Fruit fly (Drosophila melanogaster) whole organism, embryonic: ENCODE data around the gene CG7912.

Source experiments
- BEAF-32 ChIP-seq: fragments of 200-800 bp; sonication (Bioruptor generic); optimal IDR thresholded peaks from 3 replicates; lab custom pipeline; 2017; ENCODE audit warnings: missing biosample characterization, missing genetic modification characterization, mild to moderate bottlenecking, moderate library complexity, missing genetic modification reagents
- CG10462 ChIP-seq: fragments of 200-800 bp; sonication (Bioruptor generic); optimal IDR thresholded peaks from 2 replicates; lab custom pipeline; 2016; ENCODE audit warnings: missing biosample characterization, missing genetic modification characterization
- CG11696 ChIP-seq: fragments of 200-800 bp; sonication (Bioruptor generic); IDR thresholded peaks from 2 replicates; pipeline ENCODE4 v1.3.6; 2022; ENCODE audit warnings: missing biosample characterization, missing genetic modification characterization
- CG12155 ChIP-seq: fragments of 200-800 bp; sonication (Bioruptor generic); optimal IDR thresholded peaks from 3 replicates; lab custom pipeline; 2016; ENCODE audit warnings: missing biosample characterization, missing genetic modification characterization
- CG12942 ChIP-seq: fragments of 200-800 bp; sonication (Bioruptor generic); optimal IDR thresholded peaks from 3 replicates; lab custom pipeline; 2016; ENCODE audit warnings: missing biosample characterization, missing genetic modification characterization
- CG13287 ChIP-seq: fragments of 200-800 bp; sonication (Bioruptor generic); IDR thresholded peaks from 2 replicates; pipeline ENCODE4 v1.3.6; 2022; ENCODE audit warnings: missing biosample characterization, missing genetic modification characterization; ENCODE audit not compliant: partially characterized antibody
- CG1792 ChIP-seq: fragments of 200-800 bp; sonication (Bioruptor generic); optimal IDR thresholded peaks from 2 replicates; lab custom pipeline; 2016; ENCODE audit warnings: missing biosample characterization, missing genetic modification characterization
- CG2202 ChIP-seq: fragments of 200-800 bp; sonication (Bioruptor generic); optimal IDR thresholded peaks from 2 replicates; lab custom pipeline; 2018; ENCODE audit warnings: missing biosample characterization, mild to moderate bottlenecking, missing genetic modification characterization
- CG2712 ChIP-seq: fragments of 200-800 bp; optimal IDR thresholded peaks from 3 replicates; lab custom pipeline; 2019; ENCODE audit warnings: missing biosample characterization, mild to moderate bottlenecking, missing genetic modification characterization, moderate library complexity
- CG3065 ChIP-seq: fragments of 200-800 bp; sonication (Bioruptor generic); optimal IDR thresholded peaks from 2 replicates; lab custom pipeline; 2016; ENCODE audit warnings: missing biosample characterization, missing genetic modification characterization
- CG32532 ChIP-seq: fragments of 200-800 bp; sonication (Bioruptor generic); IDR thresholded peaks from 2 replicates; pipeline ENCODE4 v1.3.6; 2022; ENCODE audit warnings: missing biosample characterization, missing genetic modification characterization
- CG34224 ChIP-seq: fragments of 200-800 bp; sonication (Bioruptor generic); IDR thresholded peaks from 3 replicates; pipeline ENCODE4 v1.3.6; 2022; ENCODE audit warnings: missing biosample characterization, missing genetic modification characterization; ENCODE audit not compliant: partially characterized antibody
- CG42726 ChIP-seq: fragments of 200-800 bp; sonication (Bioruptor generic); IDR thresholded peaks from 2 replicates; pipeline ENCODE4 v1.3.6; 2022; ENCODE audit warnings: missing biosample characterization, missing genetic modification characterization; ENCODE audit not compliant: partially characterized antibody
- CG4360 ChIP-seq: fragments of 200-800 bp; sonication (Bioruptor generic); IDR thresholded peaks from 2 replicates; pipeline ENCODE4 v1.3.6; 2022; ENCODE audit warnings: missing biosample characterization, missing genetic modification characterization
- CG4707 ChIP-seq: fragments of 200-800 bp; sonication (Bioruptor generic); optimal IDR thresholded peaks from 2 replicates; lab custom pipeline; 2018; ENCODE audit warnings: missing biosample characterization, mild to moderate bottlenecking, missing genetic modification characterization, moderate library complexity
- CG6654 ChIP-seq: fragments of 200-800 bp; sonication (Bioruptor generic); optimal IDR thresholded peaks from 2 replicates; lab custom pipeline; 2017; ENCODE audit warnings: missing biosample characterization, mild to moderate bottlenecking, missing genetic modification characterization
- CG6689 ChIP-seq: fragments of 200-800 bp; sonication (Bioruptor generic); IDR thresholded peaks from 2 replicates; pipeline ENCODE4 v1.3.6; 2022; ENCODE audit warnings: missing biosample characterization, missing genetic modification characterization
- CG7987 ChIP-seq: fragments of 200-800 bp; sonication (Bioruptor generic); optimal IDR thresholded peaks from 2 replicates; lab custom pipeline; 2018; ENCODE audit warnings: missing biosample characterization, mild to moderate bottlenecking, missing genetic modification characterization, moderate library complexity
- CrebB ChIP-seq: fragments of 200-800 bp; sonication (Bioruptor generic); optimal IDR thresholded peaks from 3 replicates; lab custom pipeline; 2018; ENCODE audit warnings: missing biosample characterization, mild to moderate bottlenecking, missing genetic modification characterization
- Dll ChIP-seq: fragments of 200-800 bp; sonication (Bioruptor generic); IDR thresholded peaks from 4 replicates; pipeline ENCODE4 v1.3.6; 2022; ENCODE audit warnings: missing biosample characterization, missing genetic modification characterization; ENCODE audit not compliant: partially characterized antibody
- HLH3B ChIP-seq: fragments of 200-800 bp; sonication (Bioruptor generic); IDR thresholded peaks from 2 replicates; pipeline ENCODE4 v1.3.6; 2022; ENCODE audit warnings: missing biosample characterization, missing genetic modification characterization
- Mad ChIP-seq: fragments of 200-800 bp; sonication (Bioruptor generic); optimal IDR thresholded peaks from 2 replicates; lab custom pipeline; 2016; ENCODE audit warnings: missing biosample characterization, missing genetic modification characterization
- Nf-YA ChIP-seq: fragments of 200-800 bp; sonication (Bioruptor generic); IDR thresholded peaks from 2 replicates; pipeline ENCODE4 v1.3.6; 2022; ENCODE audit warnings: missing biosample characterization, missing genetic modification characterization
- Oli ChIP-seq: fragments of 200-800 bp; sonication (Bioruptor generic); optimal IDR thresholded peaks from 2 replicates; lab custom pipeline; 2018; ENCODE audit warnings: missing biosample characterization, mild to moderate bottlenecking, missing genetic modification characterization, moderate library complexity
- Side ChIP-seq: fragments of 200-800 bp; sonication (Bioruptor generic); optimal IDR thresholded peaks from 2 replicates; lab custom pipeline; 2016; ENCODE audit warnings: missing biosample characterization, missing genetic modification characterization
- Six4 ChIP-seq: fragments of 200-800 bp; sonication (Bioruptor generic); optimal IDR thresholded peaks from 2 replicates; lab custom pipeline; 2016; ENCODE audit warnings: missing biosample characterization, missing genetic modification characterization
- Sox102F ChIP-seq: fragments of 200-800 bp; sonication (Bioruptor generic); optimal IDR thresholded peaks from 2 replicates; lab custom pipeline; 2018; ENCODE audit warnings: missing biosample characterization, mild to moderate bottlenecking, missing genetic modification characterization, moderate library complexity
- ab ChIP-seq: fragments of 200-800 bp; sonication (Bioruptor generic); optimal IDR thresholded peaks from 2 replicates; lab custom pipeline; 2016; ENCODE audit warnings: missing biosample characterization, missing genetic modification characterization
- ac ChIP-seq: fragments of 200-800 bp; sonication (Bioruptor generic); optimal IDR thresholded peaks from 3 replicates; lab custom pipeline; 2017; ENCODE audit warnings: missing biosample characterization, mild to moderate bottlenecking, missing genetic modification characterization
- bowl ChIP-seq: fragments of 200-800 bp; sonication (Bioruptor generic); IDR thresholded peaks from 2 replicates; pipeline ENCODE4 v1.3.6; 2022; ENCODE audit warnings: missing biosample characterization, missing genetic modification characterization
- cato ChIP-seq: fragments of 200-800 bp; sonication (Bioruptor generic); optimal IDR thresholded peaks from 2 replicates; lab custom pipeline; 2016; ENCODE audit warnings: missing biosample characterization, missing genetic modification characterization, borderline replicate concordance
- dan ChIP-seq: fragments of 200-800 bp; sonication (Bioruptor generic); IDR thresholded peaks from 2 replicates; pipeline ENCODE4 v1.3.6; 2022; ENCODE audit warnings: missing biosample characterization, missing genetic modification characterization
- en ChIP-seq: fragments of 200-800 bp; sonication (Bioruptor generic); optimal IDR thresholded peaks from 2 replicates; lab custom pipeline; 2016; ENCODE audit warnings: missing biosample characterization, missing genetic modification characterization
- gro ChIP-seq: fragments of 200-800 bp; sonication (Bioruptor generic); optimal IDR thresholded peaks from 2 replicates; lab custom pipeline; 2016; ENCODE audit warnings: missing biosample characterization, missing genetic modification characterization
- knrl ChIP-seq: fragments of 200-800 bp; sonication (Bioruptor generic); IDR thresholded peaks from 3 replicates; pipeline ENCODE4 v1.3.6; 2022; ENCODE audit warnings: missing biosample characterization, missing genetic modification characterization; ENCODE audit not compliant: partially characterized antibody
- mam ChIP-seq: fragments of 200-800 bp; sonication (Bioruptor generic); optimal IDR thresholded peaks from 3 replicates; lab custom pipeline; 2016; ENCODE audit warnings: missing biosample characterization, missing genetic modification characterization
- mld ChIP-seq: fragments of 200-800 bp; sonication (Bioruptor generic); IDR thresholded peaks from 3 replicates; pipeline ENCODE4 v1.3.6; 2022; ENCODE audit warnings: missing biosample characterization, missing genetic modification characterization; ENCODE audit not compliant: partially characterized antibody
- pum ChIP-seq: fragments of 200-800 bp; sonication (Bioruptor generic); optimal IDR thresholded peaks from 2 replicates; lab custom pipeline; 2016; ENCODE audit warnings: missing biosample characterization, missing genetic modification characterization
- sd ChIP-seq: fragments of 200-800 bp; sonication (Bioruptor generic); optimal IDR thresholded peaks from 3 replicates; lab custom pipeline; 2018; ENCODE audit warnings: missing biosample characterization, mild to moderate bottlenecking, missing genetic modification characterization, moderate library complexity
- sens ChIP-seq: fragments of 200-800 bp; sonication (Bioruptor generic); peaks from one replicate; lab custom pipeline; 2016; ENCODE audit warnings: missing biosample characterization, missing genetic modification characterization
- sima ChIP-seq: fragments of 200-800 bp; sonication (Bioruptor generic); optimal IDR thresholded peaks from 2 replicates; lab custom pipeline; 2016; ENCODE audit warnings: missing biosample characterization, missing genetic modification characterization
- so ChIP-seq: fragments of 200-800 bp; sonication (Bioruptor generic); IDR thresholded peaks from 3 replicates; pipeline ENCODE4 v1.3.6; 2022; ENCODE audit warnings: missing biosample characterization, missing genetic modification characterization
- tna ChIP-seq: fragments of 200-800 bp; sonication (Bioruptor generic); IDR thresholded peaks from 2 replicates; pipeline ENCODE4 v1.3.6; 2022; ENCODE audit warnings: missing biosample characterization, missing genetic modification characterization; ENCODE audit not compliant: partially characterized antibody
- trem ChIP-seq: fragments of 200-800 bp; optimal IDR thresholded peaks from 3 replicates; lab custom pipeline; 2019; ENCODE audit warnings: missing biosample characterization, mild to moderate bottlenecking, missing genetic modification characterization, moderate library complexity
- ttk ChIP-seq: fragments of 200-800 bp; sonication (Bioruptor generic); IDR thresholded peaks from 2 replicates; pipeline ENCODE4 v2.1.2; 2022; ENCODE audit warnings: missing biosample characterization, missing genetic modification characterization
- unc-4 ChIP-seq: fragments of 200-800 bp; sonication (Bioruptor generic); IDR thresholded peaks from 2 replicates; pipeline ENCODE4 v1.3.6; 2022; ENCODE audit warnings: missing biosample characterization, missing genetic modification characterization; ENCODE audit not compliant: partially characterized antibody

CG7912 gene

DNA sequence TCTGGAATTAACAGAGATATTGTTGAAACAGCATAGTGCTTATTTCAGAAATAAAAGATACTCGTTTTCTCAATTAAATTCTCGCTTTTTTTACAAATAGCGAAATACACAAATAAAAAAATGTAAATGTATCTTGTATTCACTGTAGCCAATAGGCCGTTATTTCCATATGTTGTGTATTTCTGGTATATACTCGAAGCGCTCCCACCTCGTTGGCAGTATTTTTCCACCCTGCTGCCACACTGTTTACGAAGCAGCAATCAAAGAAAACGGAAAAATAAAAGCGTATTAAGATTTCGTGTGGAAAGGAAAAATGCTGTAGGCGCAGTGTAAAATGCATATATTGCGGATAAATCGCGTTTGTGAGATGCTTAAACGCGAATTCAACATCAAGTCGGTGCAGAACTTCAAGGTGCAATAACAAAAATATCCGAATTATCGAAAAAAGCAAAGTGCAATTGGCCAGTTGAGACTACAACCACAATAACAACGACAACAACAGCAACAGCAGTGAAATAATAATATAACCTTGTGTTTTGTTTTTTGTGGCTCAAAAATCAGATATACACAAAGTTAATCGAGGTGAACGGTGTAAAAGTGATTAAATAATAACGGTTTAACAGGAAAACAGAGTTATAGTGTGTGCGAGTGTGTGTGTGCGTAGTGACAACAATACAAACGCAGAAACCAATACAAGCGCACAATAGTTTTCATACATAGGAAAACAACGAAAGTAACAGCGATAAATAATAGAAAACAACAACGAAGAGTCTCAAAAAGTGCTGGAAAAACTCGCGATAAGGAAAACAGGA is 49.3 kb upstream of the CG7912 start, which contains the start of gene sima (continued):
- TF ChIP-seq CG7987 (GFP tag; lab: Kevin White, UChicago), result no peak
- TF ChIP-seq sens (GFP tag; lab: Kevin White, UChicago), result peak; percentile 85
- TF ChIP-seq CG2202 (tag; lab: Kevin White, UChicago), result no peak

dm6 chr3R:30056592-30057135 is 47.7 kb upstream of the CG7912 start, which contains the start of the genes CG7950 and Rpp14a:
Gene CG7950, plus strand, starts transcription at chr3R:30056859.
Gene Rpp14a, plus strand, starts transcription at chr3R:30056859.
- TF ChIP-seq CG34224 (GFP tag; lab: Robert Waterston, UW), result 0 out of 3 replicates have a peak, but pooled peaks have one; percentile 27
- TF ChIP-seq tna (GFP tag; lab: Robert Waterston, UW), result no peak
- peak; percentile 35 for TF ChIP-seq Side
- peak; percentile 31 for TF ChIP-seq BEAF-32 (GFP tag; lab: Kevin White, UChicago)
- peak; percentile 82 for TF ChIP-seq gro (GFP tag; lab: Kevin White, UChicago)
- peak; percentile 48 for TF ChIP-seq CG10462 (GFP tag; lab: Kevin White, UChicago)
- TF ChIP-seq CG2712 (tag; lab: Kevin White, UChicago), result peak; percentile 85
- TF ChIP-seq Oli (tag; lab: Kevin White, UChicago), result peak; percentile 60
- peak; percentile 79 for TF ChIP-seq CG12942 (GFP tag; lab: Kevin White, UChicago)
- no peak for TF ChIP-seq CG3065
- peak; percentile 83 for TF ChIP-seq CrebB (tag; lab: Kevin White, UChicago)
- peak; percentile 83 for TF ChIP-seq Mad (GFP tag; lab: Kevin White, UChicago)
- TF ChIP-seq Sox102F (GFP tag; lab: Kevin White, UChicago), result peak; percentile 85
- peak; percentile 26; the same call in 1 of the 2 replicates for TF ChIP-seq CG13287 (GFP tag; lab: Robert Waterston, UW)
- no peak for TF ChIP-seq ab (GFP tag; lab: Kevin White, UChicago)
- no peak for TF ChIP-seq Nf-YA
- TF ChIP-seq CG1792 (GFP tag; lab: Kevin White, UChicago), result peak; percentile 73
- TF ChIP-seq sd (tag; lab: Kevin White, UChicago), result peak; percentile 15
- TF ChIP-seq mam (GFP tag; lab: Kevin White, UChicago), result peak; percentile 85
- TF ChIP-seq knrl (GFP tag; lab: Robert Waterston, UW), result no peak
- TF ChIP-seq CG42726, result no peak
- peak; percentile 29 for TF ChIP-seq en (GFP tag; lab: Kevin White, UChicago)
- TF ChIP-seq CG11696 (GFP tag; lab: Robert Waterston, UW), result peak; percentile 40; the same call in 1 of the 2 replicates
- TF ChIP-seq dan (GFP tag; lab: Robert Waterston, UW), result no peak
- TF ChIP-seq CG6654 (GFP tag; lab: Kevin White, UChicago), result no peak
- peak; percentile 58 for TF ChIP-seq cato (GFP tag; lab: Kevin White, UChicago)
- peak; percentile 80 for TF ChIP-seq CG12155 (GFP tag; lab: Kevin White, UChicago)
- 0 out of 2 replicates have a peak, but pooled peaks have one; percentile 37 for TF ChIP-seq bowl (GFP tag; lab: Robert Waterston, UW)
- peak; percentile 69 for TF ChIP-seq sima (GFP tag; lab: Kevin White, UChicago)
- TF ChIP-seq CG4360 (GFP tag; lab: Robert Waterston, UW), result no peak
- no peak for TF ChIP-seq mld (GFP tag; lab: Robert Waterston, UW)
- TF ChIP-seq CG4707 (GFP tag; lab: Kevin White, UChicago), result peak; percentile 5
- peak; percentile 73 for TF ChIP-seq pum
- TF ChIP-seq CG6689 (GFP tag; lab: Robert Waterston, UW), result peak; percentile 70
- peak; percentile 77 for TF ChIP-seq HLH3B (GFP tag; lab: Robert Waterston, UW)
- peak; percentile 80 for TF ChIP-seq trem
- no peak for TF ChIP-seq unc-4 (GFP tag; lab: Robert Waterston, UW)
- TF ChIP-seq so (GFP tag; lab: Robert Waterston, UW), result peak; percentile 77; the same call in 2 of the 3 replicates
- peak; percentile 65 for TF ChIP-seq ttk (GFP tag; lab: Robert Waterston, UW)
- peak; percentile 86 for TF ChIP-seq CG32532 (GFP tag; lab: Robert Waterston, UW)
- TF ChIP-seq Dll, result peak; percentile 48; the same call in 2 of the 4 replicates
- peak; percentile 57 for TF ChIP-seq Six4 (GFP tag; lab: Kevin White, UChicago)
- no peak for TF ChIP-seq ac (GFP tag; lab: Kevin White, UChicago)
